Worm (Caenorhabditis elegans) whole organism, L3 larva: Measurements from ENCODE around the gene asd-1.

Source experiments
- R02D3.7 ChIP-seq: fragments of 150-350 bp; optimal IDR thresholded peaks from 2 replicates; lab custom pipeline; 2014; ENCODE audit warnings: missing biosample characterization, missing genetic modification characterization
- ZK546.5 ChIP-seq: sonication (generic microtip); optimal IDR thresholded peaks from 2 replicates; lab custom pipeline; 2017; ENCODE audit warnings: missing biosample characterization, missing genetic modification characterization
- aly-2 ChIP-seq: fragments of 150-350 bp; optimal IDR thresholded peaks from 2 replicates; lab custom pipeline; 2014; ENCODE audit warnings: missing biosample characterization, missing genetic modification characterization
- ama-1 ChIP-seq: fragments of 150-350 bp; optimal IDR thresholded peaks from 2 replicates; lab custom pipeline; 2018
- ceh-16 ChIP-seq: sonication (generic microtip); optimal IDR thresholded peaks from 2 replicates; lab custom pipeline; 2017; ENCODE audit warnings: missing biosample characterization, missing genetic modification characterization
- ceh-28 ChIP-seq: fragments of 150-350 bp; optimal IDR thresholded peaks from 2 replicates; lab custom pipeline; 2014; ENCODE audit warnings: missing biosample characterization, missing genetic modification reagents, missing genetic modification characterization
- ceh-82 ChIP-seq: fragments of 150-350 bp; optimal IDR thresholded peaks from 2 replicates; lab custom pipeline; 2014; ENCODE audit warnings: missing biosample characterization, missing genetic modification characterization
- ceh-9 ChIP-seq: sonication (generic microtip); optimal IDR thresholded peaks from 2 replicates; lab custom pipeline; 2018; ENCODE audit warnings: missing biosample characterization, missing genetic modification characterization
- daf-12 ChIP-seq: fragments of 150-350 bp; optimal IDR thresholded peaks from 2 replicates; lab custom pipeline; 2014; ENCODE audit warnings: missing biosample characterization, missing genetic modification reagents, missing genetic modification characterization
- egl-27 ChIP-seq: sonication (generic microtip); optimal IDR thresholded peaks from 4 replicates; lab custom pipeline; 2017; ENCODE audit warnings: missing biosample characterization, missing genetic modification reagents, missing genetic modification characterization
- egl-5 ChIP-seq: fragments of 150-350 bp; optimal IDR thresholded peaks from 2 replicates; lab custom pipeline; 2017; ENCODE audit warnings: missing biosample characterization, missing genetic modification reagents, missing genetic modification characterization, inconsistent platforms
- elt-1 ChIP-seq: fragments of 150-350 bp; optimal IDR thresholded peaks from 2 replicates; lab custom pipeline; 2014; ENCODE audit warnings: missing biosample characterization, missing genetic modification characterization
- elt-2 ChIP-seq: sonication (generic microtip); optimal IDR thresholded peaks from 2 replicates; lab custom pipeline; 2016; ENCODE audit warnings: missing genetic modification reagents, mild to moderate bottlenecking, missing genetic modification characterization, missing compliant biosample characterization
- elt-3 ChIP-seq, 3 experiments: fragments of 150-350 bp in 1 of 3; sonication (generic microtip) in 2 of 3; optimal IDR thresholded peaks; 2 replicates in 2 of 3; 4 replicates in 1 of 3; lab custom pipeline; 2014 to 2017; ENCODE audit warnings: missing biosample characterization in 3 of 3, missing genetic modification characterization in 3 of 3
- eor-1 ChIP-seq, 2 experiments: fragments of 150-350 bp; optimal IDR thresholded peaks; 2 replicates each; lab custom pipeline; 2014 to 2018; ENCODE audit warnings: missing biosample characterization in 2 of 2, missing genetic modification characterization in 2 of 2
- fkh-10 ChIP-seq: sonication (generic microtip); optimal IDR thresholded peaks from 2 replicates; lab custom pipeline; 2017; ENCODE audit warnings: missing biosample characterization, missing genetic modification reagents, missing genetic modification characterization
- fkh-2 ChIP-seq: fragments of 150-350 bp; optimal IDR thresholded peaks from 2 replicates; lab custom pipeline; 2014; ENCODE audit warnings: missing biosample characterization, missing genetic modification reagents, missing genetic modification characterization
- fos-1 ChIP-seq: fragments of 150-350 bp; optimal IDR thresholded peaks from 2 replicates; lab custom pipeline; 2014; ENCODE audit warnings: missing biosample characterization, missing genetic modification characterization
- hmg-11 ChIP-seq: sonication (generic microtip); optimal IDR thresholded peaks from 2 replicates; lab custom pipeline; 2016; ENCODE audit warnings: missing genetic modification characterization, missing compliant biosample characterization
- jun-1 ChIP-seq: fragments of 150-350 bp; optimal IDR thresholded peaks from 2 replicates; lab custom pipeline; 2014; ENCODE audit warnings: missing biosample characterization, missing genetic modification reagents, missing genetic modification characterization
- lin-15B ChIP-seq: fragments of 150-350 bp; optimal IDR thresholded peaks from 2 replicates; lab custom pipeline; 2014; ENCODE audit warnings: missing biosample characterization, missing genetic modification characterization
- lsy-12 ChIP-seq: sonication (generic microtip); optimal IDR thresholded peaks from 2 replicates; lab custom pipeline; 2016; ENCODE audit warnings: mild to moderate bottlenecking, missing genetic modification characterization, missing compliant biosample characterization
- mdl-1 ChIP-seq: fragments of 150-350 bp; optimal IDR thresholded peaks from 2 replicates; lab custom pipeline; 2014; ENCODE audit warnings: missing biosample characterization, missing genetic modification characterization
- nfya-1 ChIP-seq: sonication (generic microtip); optimal IDR thresholded peaks from 2 replicates; lab custom pipeline; 2017; ENCODE audit warnings: missing genetic modification characterization, mild to moderate bottlenecking, missing compliant biosample characterization, antibody characterized with exemption, moderate library complexity; ENCODE audit not compliant: insufficient read depth
- nhr-11 ChIP-seq: fragments of 150-350 bp; optimal IDR thresholded peaks from 2 replicates; lab custom pipeline; 2014; ENCODE audit warnings: missing biosample characterization, missing genetic modification characterization
- nhr-12 ChIP-seq: fragments of 150-350 bp; optimal IDR thresholded peaks from 2 replicates; lab custom pipeline; 2014; ENCODE audit warnings: missing biosample characterization, missing genetic modification characterization
- nhr-23 ChIP-seq: fragments of 150-350 bp; optimal IDR thresholded peaks from 2 replicates; lab custom pipeline; 2014; ENCODE audit warnings: missing biosample characterization, missing genetic modification reagents, missing genetic modification characterization
- nhr-237 ChIP-seq: fragments of 150-350 bp; optimal IDR thresholded peaks from 2 replicates; lab custom pipeline; 2014; ENCODE audit warnings: missing biosample characterization, missing genetic modification characterization
- nhr-25 ChIP-seq: sonication (generic microtip); optimal IDR thresholded peaks from 2 replicates; lab custom pipeline; 2017; ENCODE audit warnings: missing biosample characterization, missing genetic modification characterization
- nhr-28 ChIP-seq: fragments of 150-350 bp; optimal IDR thresholded peaks from 2 replicates; lab custom pipeline; 2014; ENCODE audit warnings: missing biosample characterization, missing genetic modification characterization
- nhr-43 ChIP-seq: sonication (generic microtip); optimal IDR thresholded peaks from 2 replicates; lab custom pipeline; 2016; ENCODE audit warnings: mild to moderate bottlenecking, missing genetic modification characterization, missing compliant biosample characterization; ENCODE audit not compliant: poor library complexity, severe bottlenecking
- nhr-67 ChIP-seq: fragments of 150-350 bp; optimal IDR thresholded peaks from 2 replicates; lab custom pipeline; 2014; ENCODE audit warnings: missing biosample characterization, missing genetic modification characterization
- nhr-76 ChIP-seq: fragments of 150-350 bp; sonication (generic microtip); optimal IDR thresholded peaks from 5 replicates; lab custom pipeline; 2014; ENCODE audit warnings: missing biosample characterization, missing genetic modification characterization
- pha-4 ChIP-seq: fragments of 150-350 bp; optimal IDR thresholded peaks from 2 replicates; lab custom pipeline; 2014; ENCODE audit warnings: missing biosample characterization, missing genetic modification reagents, missing genetic modification characterization
- skn-1 ChIP-seq: fragments of 150-350 bp; optimal IDR thresholded peaks from 2 replicates; lab custom pipeline; 2014; ENCODE audit warnings: missing biosample characterization, missing genetic modification characterization
- snpc-4 ChIP-seq: fragments of 150-350 bp; optimal IDR thresholded peaks from 2 replicates; lab custom pipeline; 2014; ENCODE audit warnings: missing biosample characterization, missing genetic modification characterization
- tbx-2 ChIP-seq: sonication (generic microtip); optimal IDR thresholded peaks from 2 replicates; lab custom pipeline; 2016; ENCODE audit warnings: mild to moderate bottlenecking, missing genetic modification characterization, missing compliant biosample characterization
- unc-39 ChIP-seq: sonication (generic microtip); optimal IDR thresholded peaks from 4 replicates; lab custom pipeline; 2017; ENCODE audit warnings: missing biosample characterization, missing genetic modification characterization
- unc-62 ChIP-seq: fragments of 150-350 bp; sonication (generic microtip); optimal IDR thresholded peaks from 4 replicates; lab custom pipeline; 2014; ENCODE audit warnings: missing biosample characterization, missing genetic modification reagents, missing genetic modification characterization
- ztf-11 ChIP-seq: fragments of 150-350 bp; optimal IDR thresholded peaks from 2 replicates; lab custom pipeline; 2014; ENCODE audit warnings: missing biosample characterization, missing genetic modification characterization

Gene asd-1

ce11 chrIII:4168665-4169064, 28.4 kb upstream of the asd-1 start, which contains the start of gene ccdc-55:
Gene ccdc-55 (minus strand): TSS chrIII:4168765.
- TF ChIP-seq tbx-2 (tag; lab: Kevin White, UChicago), result no peak
- TF ChIP-seq daf-12 (tag; lab: Kevin White, UChicago), result no peak
- TF ChIP-seq nhr-43 (tag; lab: Kevin White, UChicago), result no peak
- TF ChIP-seq ztf-11 (tag; lab: Kevin White, UChicago), result no peak
- TF ChIP-seq elt-3 (tag; optimal IDR thresholded peaks at IDR 0.05; lab: Kevin White, UChicago), result no peak
- TF ChIP-seq fkh-10, result no peak
- no peak for TF ChIP-seq jun-1 (tag; lab: Kevin White, UChicago)
- no peak for TF ChIP-seq nhr-28
- no peak for TF ChIP-seq ceh-16 (tag; lab: Kevin White, UChicago)
- no peak for TF ChIP-seq skn-1
- TF ChIP-seq nhr-23 (tag; lab: Kevin White, UChicago), result no peak
- no peak for TF ChIP-seq ZK546.5 (tag; lab: Kevin White, UChicago)
- TF ChIP-seq nhr-12 (tag; lab: Kevin White, UChicago), result no peak
- TF ChIP-seq nhr-25, result no peak
- TF ChIP-seq ceh-82 (tag; lab: Kevin White, UChicago), result no peak
- no peak for TF ChIP-seq nfya-1 (tag; lab: Kevin White, UChicago)
- TF ChIP-seq, all 47 proteins: peak for 0

ce11 chrIII:4170903-4171377, 26.1 kb upstream of the asd-1 start, which contains the start of the genes rnf-121 and C16C10.4:
Gene rnf-121 (minus strand): TSS chrIII:4170953.
Gene C16C10.4 (plus strand): TSS chrIII:4171336.
- TF ChIP-seq snpc-4, result peak; percentile 64
- no peak for TF ChIP-seq egl-5
- TF ChIP-seq fkh-10, result no peak
- peak; percentile 59 for TF ChIP-seq pha-4 (tag; lab: Kevin White, UChicago)
- no peak for TF ChIP-seq egl-27
- TF ChIP-seq hmg-11 (tag; lab: Kevin White, UChicago), result peak; percentile 87
- TF ChIP-seq fos-1, result no peak
- TF ChIP-seq nhr-76 (tag; lab: Kevin White, UChicago), result no peak
- TF ChIP-seq unc-62 (GFP tag; lab: Kevin White, UChicago), result no peak
- TF ChIP-seq ceh-9 (tag; lab: Kevin White, UChicago), result no peak
- TF ChIP-seq eor-1 (tag; optimal IDR thresholded peaks at IDR 0.05; lab: Kevin White, UChicago), result no peak
- no peak for TF ChIP-seq fkh-2 (tag; lab: Kevin White, UChicago)
- no peak for TF ChIP-seq mdl-1 (tag; lab: Kevin White, UChicago)
- TF ChIP-seq R02D3.7 (tag; lab: Kevin White, UChicago), result peak; percentile 29
- TF ChIP-seq nhr-67, result peak; percentile 25
- peak; percentile 17 for TF ChIP-seq tbx-2 (tag; lab: Kevin White, UChicago)
- no peak for TF ChIP-seq ZK546.5 (tag; lab: Kevin White, UChicago)
- no peak for TF ChIP-seq nhr-11 (tag; lab: Kevin White, UChicago)
- no peak for TF ChIP-seq nhr-28
- TF ChIP-seq jun-1 (tag; lab: Kevin White, UChicago), result no peak
- TF ChIP-seq nhr-43 (tag; lab: Kevin White, UChicago), result peak; percentile 89
- peak; percentile 22 for TF ChIP-seq nhr-25
- no peak for TF ChIP-seq ama-1 (lab: Kevin White, UChicago)
- no peak for TF ChIP-seq ceh-82 (tag; lab: Kevin White, UChicago)
- TF ChIP-seq nfya-1 (tag; lab: Kevin White, UChicago), result no peak
- no peak for TF ChIP-seq unc-39
- peak; percentile 55 for TF ChIP-seq nhr-23 (tag; lab: Kevin White, UChicago)
- TF ChIP-seq skn-1, result peak; percentile 31
- TF ChIP-seq nhr-12 (tag; lab: Kevin White, UChicago), result no peak
- peak; percentile 3 for TF ChIP-seq ceh-16 (tag; lab: Kevin White, UChicago)
- peak; percentile 52 for TF ChIP-seq lsy-12 (tag; lab: Kevin White, UChicago)
- TF ChIP-seq nhr-237, result no peak
- no peak for TF ChIP-seq elt-1
- no peak for TF ChIP-seq daf-12 (tag; lab: Kevin White, UChicago)
- TF ChIP-seq elt-2, result peak; percentile 22
- no peak for TF ChIP-seq ztf-11 (tag; lab: Kevin White, UChicago)
- peak; percentile 44 for TF ChIP-seq ceh-28 (tag; lab: Kevin White, UChicago)
- peak; percentile 33 for TF ChIP-seq lin-15B (tag; lab: Kevin White, UChicago)
- TF ChIP-seq aly-2, result no peak
